Worm (Caenorhabditis elegans): ENCODE data around the gene F08D12.12.
A peak's percentile ranks its signal among the peaks of the same experiment; 100 is the strongest.

The F08D12.12 gene

ce11 chrII:2736156-2736728, 50.6 kb downstream of the F08D12.12 start, which contains the start of gene T05A8.8 (continued):
- TF ChIP-seq nfyb-1 (GFP tag; IDR thresholded peaks at IDR 0.05): 0 out of 2 replicates have a peak, but pooled peaks have one; percentile 14
- TF ChIP-seq B0019.2 (GFP tag; conservative IDR thresholded peaks at IDR 0.05): no peak
- peak; percentile 23; the same call in 1 of the 2 replicates for TF ChIP-seq hmg-1.2 (GFP tag; IDR thresholded peaks at IDR 0.05)
- no peak for TF ChIP-seq nhr-80 (tag; optimal IDR thresholded peaks at IDR 0.05)
- no peak for TF ChIP-seq ets-4 (GFP tag; optimal IDR thresholded peaks at IDR 0.05)
- no peak for TF ChIP-seq F39B2.1 (GFP tag; IDR thresholded peaks at IDR 0.05)
- no peak for TF ChIP-seq dpl-1 (GFP tag; optimal IDR thresholded peaks at IDR 0.05)
- no peak for TF ChIP-seq tbx-9 (tag; optimal IDR thresholded peaks at IDR 0.05; ENCODE audit: borderline replicate concordance)
- TF ChIP-seq pbrm-1 (GFP tag; IDR thresholded peaks at IDR 0.05): no peak
- TF ChIP-seq hsf-1 (GFP tag; IDR thresholded peaks at IDR 0.05): 0 out of 2 replicates have a peak, but pooled peaks have one; percentile 15
- peak; percentile 45 for TF ChIP-seq D2030.7 (GFP tag; IDR thresholded peaks at IDR 0.05)
- no peak for TF ChIP-seq repo-1 (tag; optimal IDR thresholded peaks at IDR 0.05)

ce11 chrII:2735644-2736043, 51.2 kb downstream of the F08D12.12 start:
- TF ChIP-seq tbp1 (GFP tag; optimal IDR thresholded peaks at IDR 0.05): peak; percentile 86
- TF ChIP-seq madf-6 (GFP tag; IDR thresholded peaks at IDR 0.05): peak; percentile 53; the same call in 1 of the 2 replicates
- TF ChIP-seq C17E4.6 (GFP tag; IDR thresholded peaks at IDR 0.05): no peak
- no peak for TF ChIP-seq snpc-4 (GFP tag; optimal IDR thresholded peaks at IDR 0.05)
- peak in 2 of 4 experiments; percentile 2 to 20 for TF ChIP-seq snpc-4 (tag; optimal IDR thresholded peaks at IDR 0.05)
- TF ChIP-seq hmg-1.2 (GFP tag; IDR thresholded peaks at IDR 0.05): peak; percentile 55
- TF ChIP-seq F10E7.11 (tag; optimal IDR thresholded peaks at IDR 0.05): no peak
- peak; percentile 48 for TF ChIP-seq die-1 (tag; optimal IDR thresholded peaks at IDR 0.05)
- no peak for TF ChIP-seq ceh-79 (tag; optimal IDR thresholded peaks at IDR 0.05)
- TF ChIP-seq pbrm-1 (GFP tag; IDR thresholded peaks at IDR 0.05): peak; percentile 35; the same call in 1 of the 2 replicates
- TF ChIP-seq ceh-40 (GFP tag; IDR thresholded peaks at IDR 0.05): 0 out of 2 replicates have a peak, but pooled peaks have one; percentile 42
- TF ChIP-seq B0261.1 (tag; optimal IDR thresholded peaks at IDR 0.05): peak; percentile 74
- TF ChIP-seq nfyb-1 (GFP tag; IDR thresholded peaks at IDR 0.05): peak; percentile 68; the same call in 1 of the 2 replicates
- TF ChIP-seq egrh-3 (GFP tag; IDR thresholded peaks at IDR 0.05): peak; percentile 72
- TF ChIP-seq rpc-1 (optimal IDR thresholded peaks at IDR 0.05): peak; percentile 50
- TF ChIP-seq rpc-1 (tag; optimal IDR thresholded peaks at IDR 0.05): peak; percentile 75
- TF ChIP-seq lir-1 (GFP tag; conservative IDR thresholded peaks at IDR 0.05): no peak
- peak; percentile 13 for TF ChIP-seq lin-54 (GFP tag; optimal IDR thresholded peaks at IDR 0.05)
- TF ChIP-seq lin-26 (GFP tag; IDR thresholded peaks at IDR 0.05): peak; percentile 76
- TF ChIP-seq cebp-2 (GFP tag; IDR thresholded peaks at IDR 0.05): peak; percentile 61; the same call in 1 of the 2 replicates
- peak; percentile 5 for TF ChIP-seq lsl-1 (GFP tag; optimal IDR thresholded peaks at IDR 0.05)
- TF ChIP-seq Y56A3A.18 (GFP tag; IDR thresholded peaks at IDR 0.05): peak; percentile 39; the same call in 1 of the 2 replicates
- no peak for TF ChIP-seq F37B4.10 (GFP tag; IDR thresholded peaks at IDR 0.05)
- peak; percentile 46; the same call in 1 of the 2 replicates for TF ChIP-seq hmg-20 (GFP tag; IDR thresholded peaks at IDR 0.05)
- TF ChIP-seq unc-62 (GFP tag; optimal IDR thresholded peaks at IDR 0.05): no peak
- peak; percentile 14 for TF ChIP-seq ztf-18 (tag; optimal IDR thresholded peaks at IDR 0.05)
- peak; percentile 68 for TF ChIP-seq D2030.7 (GFP tag; IDR thresholded peaks at IDR 0.05)
- TF ChIP-seq mcd-1 (GFP tag; IDR thresholded peaks at IDR 0.05): peak; percentile 52; the same call in 1 of the 2 replicates
- peak; percentile 43 for TF ChIP-seq zfh-2 (GFP tag; conservative IDR thresholded peaks at IDR 0.05)
- TF ChIP-seq ztf-25 (GFP tag; IDR thresholded peaks at IDR 0.05): peak; percentile 62; the same call in 1 of the 2 replicates
- peak; percentile 59 for TF ChIP-seq him-1 (tag; optimal IDR thresholded peaks at IDR 0.05)
- no peak for TF ChIP-seq chd-7 (tag; optimal IDR thresholded peaks at IDR 0.05)

Measured in whole organism, young adult.